Worm (Caenorhabditis elegans) whole organism, mixed stage, embryonic: ENCODE results near the gene F46G11.4.

Experiments
- M03D4.4 ChIP-seq: sonication (generic microtip); optimal IDR thresholded peaks from 2 replicates; lab custom pipeline; 2017; ENCODE audit warnings: mild to moderate bottlenecking, missing genetic modification characterization, missing compliant biosample characterization
- bed-3 ChIP-seq: fragments of 200-800 bp; sonication (Bioruptor generic); optimal IDR thresholded peaks from 3 replicates; lab custom pipeline; 2018; ENCODE audit warnings: mild to moderate bottlenecking, missing genetic modification characterization, moderate library complexity, missing compliant biosample characterization
- blmp-1 ChIP-seq: fragments of 150-350 bp; optimal IDR thresholded peaks from 2 replicates; lab custom pipeline; 2014; ENCODE audit warnings: missing biosample characterization, missing genetic modification characterization
- ceh-39 ChIP-seq: fragments of 150-350 bp; optimal IDR thresholded peaks from 2 replicates; lab custom pipeline; 2014; ENCODE audit warnings: missing biosample characterization, missing genetic modification characterization
- ces-1 ChIP-seq: fragments of 150-350 bp; optimal IDR thresholded peaks from 2 replicates; lab custom pipeline; 2014; ENCODE audit warnings: missing biosample characterization, missing genetic modification reagents, missing genetic modification characterization
- cnd-1 ChIP-seq: fragments of 200-800 bp; sonication (Bioruptor generic); optimal IDR thresholded peaks from 2 replicates; lab custom pipeline; 2018; ENCODE audit warnings: mild to moderate bottlenecking, missing genetic modification characterization, missing compliant biosample characterization
- drap-1 ChIP-seq: fragments of 200-800 bp; sonication (Bioruptor generic); optimal IDR thresholded peaks from 3 replicates; lab custom pipeline; 2018; ENCODE audit warnings: mild to moderate bottlenecking, missing genetic modification characterization, missing compliant biosample characterization
- flh-1 ChIP-seq: fragments of 200-800 bp; sonication (Bioruptor generic); optimal IDR thresholded peaks from 2 replicates; lab custom pipeline; 2018; ENCODE audit warnings: mild to moderate bottlenecking, missing genetic modification characterization, moderate library complexity, missing compliant biosample characterization
- ham-2 ChIP-seq: fragments of 200-800 bp; sonication (Bioruptor generic); optimal IDR thresholded peaks from 2 replicates; lab custom pipeline; 2018; ENCODE audit warnings: mild to moderate bottlenecking, missing genetic modification characterization, missing compliant biosample characterization
- hlh-1 ChIP-seq: fragments of 150-350 bp; optimal IDR thresholded peaks from 2 replicates; lab custom pipeline; 2014; ENCODE audit warnings: missing biosample characterization, missing genetic modification reagents, missing genetic modification characterization
- lin-13 ChIP-seq: fragments of 150-350 bp; optimal IDR thresholded peaks from 2 replicates; lab custom pipeline; 2014; ENCODE audit warnings: missing biosample characterization, missing genetic modification characterization
- lin-32 ChIP-seq: fragments of 200-800 bp; sonication (Bioruptor generic); optimal IDR thresholded peaks from 2 replicates; lab custom pipeline; 2018; ENCODE audit warnings: mild to moderate bottlenecking, missing genetic modification characterization, missing compliant biosample characterization
- lsy-2 ChIP-seq: fragments of 150-350 bp; optimal IDR thresholded peaks from 2 replicates; lab custom pipeline; 2014; ENCODE audit warnings: missing biosample characterization, missing genetic modification characterization
- mab-5 ChIP-seq: fragments of 150-350 bp; optimal IDR thresholded peaks from 2 replicates; lab custom pipeline; 2014; ENCODE audit warnings: missing biosample characterization, missing genetic modification characterization
- mep-1 ChIP-seq: fragments of 150-350 bp; optimal IDR thresholded peaks from 2 replicates; lab custom pipeline; 2017; ENCODE audit warnings: missing biosample characterization, missing genetic modification reagents, missing genetic modification characterization, inconsistent platforms
- mls-2 ChIP-seq: sonication (generic microtip); optimal IDR thresholded peaks from 2 replicates; lab custom pipeline; 2016; ENCODE audit warnings: mild to moderate bottlenecking, missing genetic modification characterization, moderate library complexity, missing compliant biosample characterization
- nhr-12 ChIP-seq: fragments of 150-350 bp; optimal IDR thresholded peaks from 2 replicates; lab custom pipeline; 2014; ENCODE audit warnings: missing biosample characterization, missing genetic modification characterization
- nhr-2 ChIP-seq: fragments of 150-350 bp; optimal IDR thresholded peaks from 2 replicates; lab custom pipeline; 2014; ENCODE audit warnings: missing biosample characterization, missing genetic modification characterization
- nhr-237 ChIP-seq: fragments of 150-350 bp; optimal IDR thresholded peaks from 2 replicates; lab custom pipeline; 2014; ENCODE audit warnings: missing biosample characterization, missing genetic modification characterization
- nhr-28 ChIP-seq: fragments of 150-350 bp; optimal IDR thresholded peaks from 2 replicates; lab custom pipeline; 2014; ENCODE audit warnings: missing biosample characterization, missing genetic modification characterization
- nhr-76 ChIP-seq: sonication (generic microtip); optimal IDR thresholded peaks from 2 replicates; lab custom pipeline; 2017; ENCODE audit warnings: missing biosample characterization, missing genetic modification characterization
- pha-4 ChIP-seq: fragments of 150-350 bp; optimal IDR thresholded peaks from 2 replicates; lab custom pipeline; 2018; ENCODE audit warnings: missing biosample characterization, missing genetic modification reagents, missing genetic modification characterization
- sem-2 ChIP-seq: fragments of 200-800 bp; sonication (Bioruptor generic); optimal IDR thresholded peaks from 2 replicates; lab custom pipeline; 2018; ENCODE audit warnings: mild to moderate bottlenecking, missing genetic modification characterization, missing compliant biosample characterization
- snpc-4 ChIP-seq: fragments of 150-350 bp; optimal IDR thresholded peaks from 2 replicates; lab custom pipeline; 2014; ENCODE audit warnings: missing biosample characterization, missing genetic modification characterization
- sptf-1 ChIP-seq: sonication (generic microtip); optimal IDR thresholded peaks from 2 replicates; lab custom pipeline; 2017; ENCODE audit warnings: mild to moderate bottlenecking, missing genetic modification characterization, moderate library complexity, missing compliant biosample characterization
- tbx-8 ChIP-seq: fragments of 200-800 bp; sonication (Bioruptor generic); optimal IDR thresholded peaks from 2 replicates; lab custom pipeline; 2018; ENCODE audit warnings: mild to moderate bottlenecking, missing genetic modification characterization, moderate library complexity, missing compliant biosample characterization
- unc-120 ChIP-seq: sonication (generic microtip); optimal IDR thresholded peaks from 2 replicates; lab custom pipeline; 2017; ENCODE audit warnings: missing genetic modification characterization, missing compliant biosample characterization; ENCODE audit not compliant: poor library complexity, severe bottlenecking
- unc-39 ChIP-seq: fragments of 150-350 bp; optimal IDR thresholded peaks from 2 replicates; lab custom pipeline; 2014; ENCODE audit warnings: missing biosample characterization, missing genetic modification characterization
- unc-62 ChIP-seq: fragments of 150-350 bp; optimal IDR thresholded peaks from 2 replicates; lab custom pipeline; 2014; ENCODE audit warnings: missing biosample characterization, missing genetic modification reagents, missing genetic modification characterization
- ztf-11 ChIP-seq: fragments of 150-350 bp; optimal IDR thresholded peaks from 2 replicates; lab custom pipeline; 2014; ENCODE audit warnings: missing biosample characterization, missing genetic modification characterization

F46G11.4 gene

DNA sequence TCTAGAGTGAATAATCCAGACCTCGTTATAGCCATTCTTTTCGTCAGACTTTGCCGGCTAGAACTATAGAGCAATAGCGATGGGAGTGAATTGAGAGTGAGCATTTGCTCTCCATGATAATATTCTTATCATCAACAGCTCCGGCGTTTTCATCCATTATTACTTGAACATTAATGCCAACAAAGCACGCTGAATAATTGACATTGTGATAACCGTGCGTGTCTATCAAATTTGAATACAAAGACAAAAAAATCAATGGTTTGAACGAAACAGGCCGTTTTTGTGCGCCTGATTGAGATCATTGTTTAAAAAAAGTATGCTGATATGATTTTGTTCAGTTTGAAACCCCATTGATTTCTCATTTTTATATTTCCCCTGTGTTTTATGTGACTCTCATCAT, 41.1 kb upstream of the F46G11.4 start, which contains the start of gene dct-11:
Gene dct-11 (minus strand): TSS at position 136 of the 400 bp plus-strand sequence.
- TF ChIP-seq ces-1 (GFP tag; lab: Kevin White, UChicago) = no peak
- no peak for TF ChIP-seq ham-2 (GFP tag; lab: Kevin White, UChicago)
- no peak for TF ChIP-seq unc-120 (tag; lab: Kevin White, UChicago)
- TF ChIP-seq blmp-1 = no peak
- no peak for TF ChIP-seq lin-32

DNA sequence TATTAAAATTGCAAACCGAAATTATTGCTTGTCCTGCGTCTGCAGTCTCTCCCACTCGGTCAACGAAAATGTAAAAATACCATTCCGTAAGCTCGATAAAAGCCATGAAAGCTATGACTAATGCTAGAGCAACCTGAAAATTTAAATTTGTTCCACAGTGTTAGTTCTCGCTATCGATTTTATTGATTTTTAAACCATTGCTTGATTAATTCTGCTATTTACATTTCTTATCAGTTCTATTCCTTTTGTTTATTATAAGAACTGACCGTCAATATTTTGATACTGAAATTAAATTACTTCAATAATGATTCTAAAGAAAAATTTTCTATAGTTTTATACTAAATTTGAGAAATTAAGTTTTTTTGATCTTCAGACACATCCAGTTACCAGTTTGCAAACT, 40.6 kb upstream of the F46G11.4 start:
- TF ChIP-seq bed-3 (GFP tag; lab: Kevin White, UChicago) (no peak), mab-5 (tag; lab: Kevin White, UChicago) (no peak), lsy-2 (tag; lab: Kevin White, UChicago) (no peak), ceh-39 (tag; lab: Kevin White, UChicago) (no peak), nhr-12 (no peak), drap-1 (GFP tag; lab: Kevin White, UChicago) (no peak), flh-1 (GFP tag; lab: Kevin White, UChicago) (no peak), nhr-237 (no peak), sem-2 (GFP tag; lab: Kevin White, UChicago) (no peak), snpc-4 (no peak)

DNA sequence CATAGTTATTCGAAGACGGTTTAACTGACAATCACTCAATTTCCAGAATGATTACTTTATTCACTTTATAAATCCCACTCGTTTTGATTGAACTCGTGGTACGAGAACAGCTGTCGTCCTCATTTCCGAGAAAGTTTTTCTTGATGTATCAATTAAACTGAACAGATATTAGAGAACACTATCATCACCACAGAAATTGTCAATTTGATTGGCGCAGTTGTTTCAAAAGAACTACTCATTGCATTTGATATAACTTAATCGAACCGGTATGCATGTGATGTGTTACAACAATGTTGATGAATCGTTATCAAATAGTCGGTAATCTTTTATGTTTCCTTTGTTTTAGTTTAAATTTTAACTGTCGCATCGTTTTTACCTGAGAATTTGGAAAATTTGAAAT, 38.4 kb upstream of the F46G11.4 start:
- TF ChIP-seq hlh-1 (peak; percentile 95), unc-62 (GFP tag; lab: Kevin White, UChicago) (peak; percentile 83), ham-2 (GFP tag; lab: Kevin White, UChicago) (no peak), ceh-39 (tag; lab: Kevin White, UChicago) (no peak)

DNA sequence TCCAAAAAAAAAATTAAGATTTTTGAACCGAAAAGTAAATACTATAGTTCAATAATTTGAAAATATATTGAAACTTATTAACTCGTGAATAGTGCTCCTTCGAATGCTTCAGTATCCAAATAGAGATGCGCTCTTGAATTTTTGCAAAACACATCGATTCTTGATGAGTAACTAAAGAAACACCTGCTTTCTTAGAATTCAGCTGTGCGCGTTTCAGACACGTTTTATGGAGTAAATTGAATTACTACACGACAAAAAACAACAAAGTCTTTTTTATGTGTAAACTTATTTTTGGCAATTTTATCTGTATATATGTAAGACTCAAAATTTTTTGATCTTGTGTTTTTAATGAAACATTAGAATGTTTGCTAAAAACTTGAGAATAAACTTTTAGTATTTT, 37.9 kb upstream of the F46G11.4 start:
- TF ChIP-seq snpc-4 (no peak), mep-1 (tag; lab: Kevin White, UChicago) (no peak), ces-1 (GFP tag; lab: Kevin White, UChicago) (no peak), pha-4 (tag; lab: Kevin White, UChicago) (no peak), bed-3 (GFP tag; lab: Kevin White, UChicago) (no peak), nhr-12 (no peak), M03D4.4 (tag; lab: Kevin White, UChicago) (no peak), nhr-237 (no peak), lin-32 (no peak), ceh-39 (tag; lab: Kevin White, UChicago) (no peak), nhr-28 (no peak), cnd-1 (tag; lab: Kevin White, UChicago) (no peak), hlh-1 (no peak), unc-39 (no peak), unc-120 (tag; lab: Kevin White, UChicago) (no peak), ham-2 (GFP tag; lab: Kevin White, UChicago) (no peak)
- TF ChIP-seq, all 35 proteins: peak for 0

DNA sequence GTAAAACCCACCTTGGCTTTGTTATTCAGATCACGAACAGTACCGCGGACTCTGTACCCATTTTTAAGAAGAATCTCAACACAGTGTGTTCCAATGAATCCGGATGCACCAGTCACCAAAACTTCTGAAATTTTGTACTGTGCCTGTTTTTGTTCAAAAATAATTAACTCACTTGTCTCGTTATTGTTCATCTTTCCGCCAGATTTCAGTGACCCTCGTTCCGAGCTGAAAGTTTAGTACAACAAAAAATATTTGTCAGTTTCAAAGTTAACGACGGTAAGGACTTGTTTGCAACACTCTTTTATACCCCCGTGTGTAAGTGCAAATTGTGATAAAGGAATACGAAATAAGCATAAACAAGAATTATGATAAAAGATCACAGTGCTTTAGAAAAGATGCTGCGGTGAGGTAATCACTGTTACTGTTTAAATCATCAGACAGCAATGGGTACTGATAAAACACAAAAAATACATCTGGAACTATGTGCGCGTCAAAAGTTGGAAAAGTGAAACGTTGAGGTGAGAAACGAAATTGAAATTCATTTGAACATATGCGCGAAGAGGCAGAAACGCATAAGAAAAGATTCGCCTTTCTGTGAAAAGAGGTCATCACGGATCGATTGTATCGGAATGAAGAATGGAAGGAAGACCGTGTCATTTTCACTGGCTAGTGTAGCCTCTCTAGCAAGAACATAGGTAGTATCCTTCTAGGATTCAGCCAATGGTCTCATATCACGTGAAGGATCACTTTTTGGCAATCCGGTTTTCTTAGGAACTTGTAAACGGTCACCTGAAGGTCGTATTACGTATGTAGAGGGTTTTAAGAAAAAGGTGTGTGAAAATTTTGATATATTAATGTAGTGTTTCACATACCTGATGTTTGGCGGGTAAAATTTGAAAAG, 36.2 kb upstream of the F46G11.4 start, which contains the start of gene F13D11.4:
Gene F13D11.4 (minus strand): TSS at position 225 of the 901 bp plus-strand sequence.
- TF ChIP-seq nhr-237 (no peak), tbx-8 (GFP tag; lab: Kevin White, UChicago) (no peak), bed-3 (GFP tag; lab: Kevin White, UChicago) (no peak), nhr-2 (tag; lab: Kevin White, UChicago) (no peak), unc-39 (no peak), lin-13 (tag; lab: Kevin White, UChicago) (no peak), lin-32 (no peak), unc-120 (tag; lab: Kevin White, UChicago) (no peak), lsy-2 (tag; lab: Kevin White, UChicago) (no peak), blmp-1 (no peak), mls-2 (tag; lab: Kevin White, UChicago) (no peak), drap-1 (GFP tag; lab: Kevin White, UChicago) (no peak), ces-1 (GFP tag; lab: Kevin White, UChicago) (no peak), mab-5 (tag; lab: Kevin White, UChicago) (no peak), hlh-1 (no peak), sptf-1 (tag; lab: Kevin White, UChicago) (no peak), ztf-11 (tag; lab: Kevin White, UChicago) (no peak), nhr-76 (tag; lab: Kevin White, UChicago) (no peak)
- TF ChIP-seq, all 35 proteins: peak for 0
